Fruit fly (Drosophila melanogaster) whole organism: ENCODE measurements around the gene Ppn.

Experiments used
- CG8478 ChIP-seq: fragments of >200 bp; optimal IDR thresholded peaks from 2 replicates; lab custom pipeline; 2018; ENCODE audit warnings: inconsistent platforms
- Dll ChIP-seq: fragments of >200 bp; optimal IDR thresholded peaks from 2 replicates; lab custom pipeline; 2017
- pan ChIP-seq: fragments of >200 bp; optimal IDR thresholded peaks from 2 replicates; lab custom pipeline; 2017
- psq ChIP-seq: fragments of >200 bp; optimal IDR thresholded peaks from 2 replicates; lab custom pipeline; 2017
- usp ChIP-seq: fragments of >200 bp; optimal IDR thresholded peaks from 2 replicates; lab custom pipeline; 2017; ENCODE audit warnings: missing biosample characterization, missing genetic modification characterization, mixed read lengths

DNA sequence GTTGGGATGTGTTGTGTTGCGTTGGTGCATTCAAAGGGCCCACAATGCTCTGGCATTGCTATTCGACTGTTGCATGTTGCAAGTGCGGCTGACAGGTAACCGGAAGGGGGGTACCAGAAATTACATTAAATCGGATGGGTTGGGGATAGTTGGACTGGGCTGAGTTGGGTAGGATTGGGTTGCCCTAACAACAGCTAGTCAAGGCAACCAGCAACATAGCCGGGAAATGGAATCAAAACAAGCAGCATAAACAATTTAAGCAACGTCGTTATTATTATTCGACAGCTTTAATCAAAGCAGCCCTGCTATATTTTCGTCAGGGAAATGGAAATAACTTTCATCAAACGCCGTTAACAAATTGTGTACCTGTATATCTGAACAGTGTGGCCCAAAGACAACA lies 53.5 kb downstream of the Ppn start, which contains the start of gene Dhc98D:
- TF ChIP-seq usp (GFP tag; lab: Kevin White, UChicago) = no peak
- TF ChIP-seq CG8478 = no peak
- TF ChIP-seq psq (lab: Kevin White, UChicago) = no peak
- no peak for TF ChIP-seq pan
- TF ChIP-seq Dll (lab: Kevin White, UChicago) = no peak
